Worm (Caenorhabditis elegans) whole organism, L4 larva: ENCODE measurements around the gene Y57G11C.51.

Experiments used
- F26F4.8 ChIP-seq: fragments of 200-800 bp; sonication (Bioruptor generic); conservative IDR thresholded peaks from 2 replicates; pipeline ENCODE4 v1.3.6; 2022; ENCODE audit warnings: missing genetic modification characterization, missing compliant biosample characterization
- F37D6.2 ChIP-seq: sonication (generic microtip); optimal IDR thresholded peaks from 2 replicates; lab custom pipeline; 2016; ENCODE audit warnings: mild to moderate bottlenecking, missing genetic modification characterization, missing compliant biosample characterization
- R02D3.7 ChIP-seq: fragments of 150-350 bp; sonication (generic microtip); optimal IDR thresholded peaks from 3 replicates; lab custom pipeline; 2014; ENCODE audit warnings: missing biosample characterization, missing genetic modification characterization
- T26A8.4 ChIP-seq: fragments of 200-800 bp; sonication (Bioruptor generic); IDR thresholded peaks from 2 replicates; pipeline ENCODE4 v1.3.6; 2022; ENCODE audit warnings: missing genetic modification characterization, missing compliant biosample characterization
- Y48G9A.11 ChIP-seq: fragments of 200-800 bp; sonication (Bioruptor generic); IDR thresholded peaks from 2 replicates; pipeline ENCODE4 v1.3.6; 2022; ENCODE audit warnings: missing genetic modification reagents, missing genetic modification characterization, missing compliant biosample characterization
- ZK337.2 ChIP-seq: fragments of 200-800 bp; sonication (Bioruptor generic); IDR thresholded peaks from 2 replicates; pipeline ENCODE4 v1.3.6; 2022; ENCODE audit warnings: missing genetic modification reagents, missing genetic modification characterization, missing compliant biosample characterization
- aha-1 ChIP-seq: fragments of 150-350 bp; peaks from one replicate; lab custom pipeline; 2014; ENCODE audit warnings: missing biosample characterization, missing genetic modification characterization
- ama-1 ChIP-seq: fragments of 150-350 bp; optimal IDR thresholded peaks from 2 replicates; lab custom pipeline; 2014; ENCODE audit warnings: inconsistent platforms, mixed read lengths
- arid-1 ChIP-seq: fragments of 200-800 bp; sonication (Bioruptor generic); conservative IDR thresholded peaks from 2 replicates; pipeline ENCODE4 v1.3.6; 2022; ENCODE audit warnings: missing genetic modification reagents, missing genetic modification characterization, missing compliant biosample characterization
- attf-4 ChIP-seq: sonication (generic microtip); optimal IDR thresholded peaks from 3 replicates; lab custom pipeline; 2017; ENCODE audit warnings: missing biosample characterization, missing genetic modification characterization
- ceh-28 ChIP-seq: fragments of 150-350 bp; optimal IDR thresholded peaks from 2 replicates; lab custom pipeline; 2014; ENCODE audit warnings: missing biosample characterization, missing genetic modification reagents, missing genetic modification characterization
- cey-2 ChIP-seq: sonication (generic microtip); optimal IDR thresholded peaks from 3 replicates; lab custom pipeline; 2017; ENCODE audit warnings: missing genetic modification characterization, mild to moderate bottlenecking, missing compliant biosample characterization, antibody characterized with exemption, borderline replicate concordance; ENCODE audit not compliant: insufficient read depth
- ctbp-1 ChIP-seq: fragments of 200-800 bp; sonication (Bioruptor generic); IDR thresholded peaks from 2 replicates; pipeline ENCODE4 v1.3.6; 2022; ENCODE audit warnings: missing genetic modification reagents, missing genetic modification characterization, missing compliant biosample characterization
- daf-12 ChIP-seq: fragments of 150-350 bp; optimal IDR thresholded peaks from 2 replicates; lab custom pipeline; 2014; ENCODE audit warnings: missing biosample characterization, missing genetic modification reagents, missing genetic modification characterization
- daf-16 ChIP-seq, 3 experiments: sonication (generic microtip); optimal IDR thresholded peaks; 2 replicates each; lab custom pipeline; 2016 to 2017; ENCODE audit warnings: missing genetic modification characterization in 3 of 3, missing genetic modification reagents in 3 of 3, mild to moderate bottlenecking in 2 of 3, missing compliant biosample characterization in 2 of 3, missing biosample characterization in 1 of 3, moderate library complexity in 1 of 3
- daf-8 ChIP-seq: fragments of 200-800 bp; sonication (Bioruptor generic); IDR thresholded peaks from 2 replicates; pipeline ENCODE4 v1.3.6; 2022; ENCODE audit warnings: missing genetic modification characterization, missing compliant biosample characterization
- dmd-8 ChIP-seq: fragments of 200-800 bp; sonication (Bioruptor generic); IDR thresholded peaks from 2 replicates; pipeline ENCODE4 v1.3.6; 2022; ENCODE audit warnings: missing genetic modification characterization, missing compliant biosample characterization
- dpl-1 ChIP-seq: fragments of 150-350 bp; optimal IDR thresholded peaks from 2 replicates; lab custom pipeline; 2014; ENCODE audit warnings: missing biosample characterization, missing genetic modification reagents, missing genetic modification characterization
- dve-1 ChIP-seq: sonication (generic microtip); optimal IDR thresholded peaks from 2 replicates; lab custom pipeline; 2017; ENCODE audit warnings: antibody characterized with exemption, mild to moderate bottlenecking, missing genetic modification characterization, missing compliant biosample characterization; ENCODE audit not compliant: insufficient read depth
- egl-43 ChIP-seq: fragments of 200-800 bp; sonication (Bioruptor generic); IDR thresholded peaks from 2 replicates; pipeline ENCODE4 v1.3.6; 2022; ENCODE audit warnings: missing genetic modification reagents, missing genetic modification characterization, missing compliant biosample characterization
- fkh-10 ChIP-seq: fragments of 150-350 bp; optimal IDR thresholded peaks from 2 replicates; lab custom pipeline; 2014; ENCODE audit warnings: missing biosample characterization, missing genetic modification reagents, missing genetic modification characterization
- hlh-30 ChIP-seq: sonication (generic microtip); optimal IDR thresholded peaks from 2 replicates; lab custom pipeline; 2017; ENCODE audit warnings: antibody characterized with exemption, mild to moderate bottlenecking, missing genetic modification characterization, missing compliant biosample characterization; ENCODE audit not compliant: insufficient read depth
- hmg-1.1 ChIP-seq: fragments of 200-800 bp; sonication (Bioruptor generic); IDR thresholded peaks from 2 replicates; pipeline ENCODE4 v1.3.6; 2022; ENCODE audit warnings: missing genetic modification reagents, missing genetic modification characterization, missing compliant biosample characterization
- lin-13 ChIP-seq: fragments of 150-350 bp; optimal IDR thresholded peaks from 2 replicates; lab custom pipeline; 2014; ENCODE audit warnings: missing biosample characterization, missing genetic modification reagents, missing genetic modification characterization
- lin-15B ChIP-seq: fragments of 150-350 bp; sonication (generic microtip); optimal IDR thresholded peaks from 3 replicates; lab custom pipeline; 2014; ENCODE audit warnings: missing biosample characterization, missing genetic modification characterization
- lir-3 ChIP-seq: sonication (generic microtip); optimal IDR thresholded peaks from 2 replicates; lab custom pipeline; 2016; ENCODE audit warnings: mild to moderate bottlenecking, missing genetic modification characterization, missing compliant biosample characterization
- lsy-2 ChIP-seq, 2 experiments: fragments of 150-350 bp in 1 of 2; sonication (generic microtip) in 1 of 2; optimal IDR thresholded peaks; 2 replicates each; lab custom pipeline; 2014 to 2017; ENCODE audit warnings: missing biosample characterization in 2 of 2, missing genetic modification characterization in 2 of 2
- madf-5 ChIP-seq, 2 experiments: fragments of 200-800 bp; sonication (Bioruptor generic); IDR thresholded peaks; 2 replicates each; pipeline ENCODE4 v1.3.6; 2022; ENCODE audit warnings: missing compliant biosample characterization in 2 of 2, missing genetic modification characterization in 2 of 2
- madf-9 ChIP-seq: fragments of 200-800 bp; sonication (Bioruptor generic); conservative IDR thresholded peaks from 2 replicates; pipeline ENCODE4 v1.3.6; 2022; ENCODE audit warnings: missing genetic modification reagents, missing genetic modification characterization, missing compliant biosample characterization
- mdt-29 ChIP-seq: fragments of 200-800 bp; sonication (Bioruptor generic); IDR thresholded peaks from 2 replicates; pipeline ENCODE4 v1.3.6; 2022; ENCODE audit warnings: missing genetic modification reagents, missing genetic modification characterization, missing compliant biosample characterization
- mep-1 ChIP-seq: fragments of 150-350 bp; sonication (generic microtip); optimal IDR thresholded peaks from 3 replicates; lab custom pipeline; 2014; ENCODE audit warnings: missing biosample characterization, missing genetic modification characterization
- mes-2 ChIP-seq: sonication (generic microtip); optimal IDR thresholded peaks from 2 replicates; lab custom pipeline; 2016; ENCODE audit warnings: missing genotype, mild to moderate bottlenecking, missing genetic modification characterization, missing compliant biosample characterization; ENCODE audit not compliant: poor library complexity, severe bottlenecking
- mxl-2 ChIP-seq: fragments of 200-800 bp; sonication (Bioruptor generic); conservative IDR thresholded peaks from 2 replicates; pipeline ENCODE4 v1.3.6; 2022; ENCODE audit warnings: missing genetic modification reagents, missing genetic modification characterization, missing compliant biosample characterization
- mxl-3 ChIP-seq: fragments of 200-800 bp; sonication (Bioruptor generic); optimal IDR thresholded peaks from 2 replicates; lab custom pipeline; 2018; ENCODE audit warnings: mild to moderate bottlenecking, missing genetic modification characterization, missing compliant biosample characterization
- nhr-10 ChIP-seq: fragments of 150-350 bp; optimal IDR thresholded peaks from 2 replicates; lab custom pipeline; 2014; ENCODE audit warnings: missing biosample characterization, missing genetic modification characterization
- nhr-11 ChIP-seq: fragments of 150-350 bp; optimal IDR thresholded peaks from 2 replicates; lab custom pipeline; 2014; ENCODE audit warnings: missing biosample characterization, missing genetic modification characterization
- nhr-28 ChIP-seq: fragments of 150-350 bp; optimal IDR thresholded peaks from 2 replicates; lab custom pipeline; 2014; ENCODE audit warnings: missing biosample characterization, missing genetic modification characterization
- nhr-42 ChIP-seq: fragments of 200-800 bp; sonication (Bioruptor generic); IDR thresholded peaks from 2 replicates; pipeline ENCODE4 v1.3.6; 2022; ENCODE audit warnings: missing genetic modification characterization, missing compliant biosample characterization
- nhr-48 ChIP-seq: sonication (generic microtip); optimal IDR thresholded peaks from 2 replicates; lab custom pipeline; 2016; ENCODE audit warnings: mild to moderate bottlenecking, missing genetic modification characterization, missing compliant biosample characterization
- nhr-77 ChIP-seq: fragments of 150-350 bp; optimal IDR thresholded peaks from 2 replicates; lab custom pipeline; 2014; ENCODE audit warnings: missing biosample characterization, missing genetic modification characterization
- pha-4 ChIP-seq, 2 experiments: fragments of 150-350 bp in 1 of 2; fragments of 200-800 bp in 1 of 2; sonication (Bioruptor generic) in 1 of 2; IDR thresholded peaks in 1 of 2; optimal IDR thresholded peaks in 1 of 2; 2 replicates each; pipeline versions ENCODE4 v1.3.6 to Lab custom; 2014 to 2022; ENCODE audit warnings: missing genetic modification characterization in 2 of 2, missing genetic modification reagents in 2 of 2, missing biosample characterization in 1 of 2, missing compliant biosample characterization in 1 of 2
- set-16 ChIP-seq: fragments of 200-800 bp; sonication (Bioruptor generic); IDR thresholded peaks from 2 replicates; pipeline ENCODE4 v1.3.6; 2022; ENCODE audit warnings: missing genetic modification reagents, missing genetic modification characterization, missing compliant biosample characterization
- snpc-1.2 ChIP-seq: fragments of 200-800 bp; sonication (Bioruptor generic); IDR thresholded peaks from 2 replicates; pipeline ENCODE4 v1.3.6; 2022; ENCODE audit warnings: missing genetic modification reagents, missing genetic modification characterization, missing compliant biosample characterization
- spr-1 ChIP-seq: sonication (generic microtip); optimal IDR thresholded peaks from 2 replicates; lab custom pipeline; 2016; ENCODE audit warnings: mild to moderate bottlenecking, missing genetic modification characterization, missing compliant biosample characterization
- tra-1 ChIP-seq: fragments of 200-800 bp; sonication (Bioruptor generic); IDR thresholded peaks from 2 replicates; pipeline ENCODE4 v1.3.6; 2022; ENCODE audit warnings: missing genetic modification reagents, missing genetic modification characterization, missing compliant biosample characterization
- zfp-3 ChIP-seq: fragments of 200-800 bp; sonication (Bioruptor generic); conservative IDR thresholded peaks from 2 replicates; pipeline ENCODE4 v1.3.6; 2022; ENCODE audit warnings: missing genetic modification reagents, missing genetic modification characterization, missing compliant biosample characterization

Y57G11C.51 gene

ce11 chrIV:14797354-14797753, 23.0 kb upstream of the Y57G11C.51 start, which contains the start of the genes Y57G11C.1147 and nuo-3:
Y57G11C.1147 (minus strand) TSS chrIV:14797514.
nuo-3 (minus strand) TSS chrIV:14797544.
- TF ChIP-seq mes-2 (tag; lab: Kevin White, UChicago), result peak; percentile 38
- no peak for TF ChIP-seq ZK337.2 (GFP tag; lab: Robert Waterston, UW)
- TF ChIP-seq R02D3.7, result peak; percentile 48
- TF ChIP-seq arid-1 (GFP tag; lab: Robert Waterston, UW), result no peak
- TF ChIP-seq lsy-2 (tag; optimal IDR thresholded peaks at IDR 0.05; lab: Kevin White, UChicago), result peak in 1 of 2 experiments; percentile 8
- TF ChIP-seq set-16 (GFP tag; lab: Robert Waterston, UW), result peak; percentile 29; the same call in 1 of the 2 replicates
- TF ChIP-seq tra-1 (GFP tag; lab: Robert Waterston, UW), result no peak
- peak; percentile 23 for TF ChIP-seq mxl-3 (GFP tag; lab: Kevin White, UChicago)
- TF ChIP-seq daf-16 (GFP tag; optimal IDR thresholded peaks at IDR 0.05; lab: Kevin White, UChicago), result no peak
- peak; percentile 15 for TF ChIP-seq daf-16 (tag; optimal IDR thresholded peaks at IDR 0.05; lab: Kevin White, UChicago)
- peak; percentile 32 for TF ChIP-seq ama-1
- TF ChIP-seq aha-1 (tag; lab: Kevin White, UChicago), result peak; percentile 26
- TF ChIP-seq cey-2 (tag; lab: Kevin White, UChicago), result no peak
- no peak for TF ChIP-seq nhr-42 (GFP tag; lab: Robert Waterston, UW)
- 0 out of 2 replicates have a peak, but pooled peaks have one; percentile 14 for TF ChIP-seq hmg-1.1 (GFP tag; lab: Robert Waterston, UW)
- TF ChIP-seq snpc-1.2 (GFP tag; lab: Robert Waterston, UW), result no peak
- TF ChIP-seq hlh-30 (tag; lab: Kevin White, UChicago), result peak; percentile 63
- TF ChIP-seq madf-9 (GFP tag; lab: Robert Waterston, UW), result no peak

- TF ChIP-seq mep-1 (tag; lab: Kevin White, UChicago) (no peak), ctbp-1 (GFP tag; lab: Robert Waterston, UW) (no peak), egl-43 (no peak), ama-1 (peak; percentile 29), dve-1 (tag; lab: Kevin White, UChicago) (peak; percentile 13), nhr-28 (tag; lab: Kevin White, UChicago) (no peak), ceh-28 (tag; lab: Kevin White, UChicago) (no peak), T26A8.4 (0 out of 2 replicates have a peak, but pooled peaks have one; percentile 22), nhr-77 (tag; lab: Kevin White, UChicago) (no peak), lir-3 (tag; lab: Kevin White, UChicago) (no peak), dpl-1 (GFP tag; lab: Kevin White, UChicago) (no peak), zfp-3 (0 out of 2 replicates have a peak, but pooled peaks have one; percentile 12), aha-1 (tag; lab: Kevin White, UChicago) (peak; percentile 85), pha-4 (GFP tag; IDR thresholded peaks at IDR 0.05; lab: Robert Waterston, UW) (no peak), pha-4 (tag; optimal IDR thresholded peaks at IDR 0.05; lab: Kevin White, UChicago) (no peak), spr-1 (no peak), nhr-10 (tag; lab: Kevin White, UChicago) (no peak), nhr-42 (GFP tag; lab: Robert Waterston, UW) (no peak), madf-5 (GFP tag; IDR thresholded peaks at IDR 0.05; lab: Robert Waterston, UW) (no peak), nhr-48 (tag; lab: Kevin White, UChicago) (no peak), daf-12 (tag; lab: Kevin White, UChicago) (no peak), ZK337.2 (GFP tag; lab: Robert Waterston, UW) (no peak), attf-4 (tag; lab: Kevin White, UChicago) (no peak), Y48G9A.11 (GFP tag; lab: Robert Waterston, UW) (no peak), fkh-10 (GFP tag; lab: Kevin White, UChicago) (no peak), nhr-11 (tag; lab: Kevin White, UChicago) (no peak), F37D6.2 (no peak), mxl-2 (GFP tag; lab: Robert Waterston, UW) (no peak), mdt-29 (GFP tag; lab: Robert Waterston, UW) (no peak), lin-15B (no peak), lin-13 (GFP tag; lab: Kevin White, UChicago) (no peak), tra-1 (GFP tag; lab: Robert Waterston, UW) (no peak), lsy-2 (tag; optimal IDR thresholded peaks at IDR 0.05; lab: Kevin White, UChicago) (peak in 1 of 2 experiments; percentile 12), daf-8 (no peak), dmd-8 (GFP tag; lab: Robert Waterston, UW) (no peak), F26F4.8 (GFP tag; lab: Robert Waterston, UW) (no peak), cey-2 (tag; lab: Kevin White, UChicago) (no peak)
Observed at ce11 chrIV:14795918-14796488, 21.6 kb upstream of the Y57G11C.51 start, which contains the start of gene coq-3. coq-3 (minus strand) TSS chrIV:14796324.
